Worm (Caenorhabditis elegans): Measurements from ENCODE around the gene wht-5.

The wht-5 gene

ce11 chrIV:12371879-12372278 lies 34.5 kb downstream of the wht-5 start, which contains the start of gene wdr-46 (continued):
- TF ChIP-seq rbr-2 (tag; optimal IDR thresholded peaks at IDR 0.05) = peak; percentile 71
- peak; percentile 62 for TF ChIP-seq hlh-11 (tag; optimal IDR thresholded peaks at IDR 0.05)
- TF ChIP-seq lin-13 (GFP tag; optimal IDR thresholded peaks at IDR 0.05) = peak; percentile 67
- no peak for TF ChIP-seq ceh-28 (tag; optimal IDR thresholded peaks at IDR 0.05)
- TF ChIP-seq nhr-11 (tag; optimal IDR thresholded peaks at IDR 0.05) = peak; percentile 16
- TF ChIP-seq nhr-10 (tag; optimal IDR thresholded peaks at IDR 0.05) = no peak
- peak in 1 of 2 experiments; percentile 76 for TF ChIP-seq ZK546.5 (tag; optimal IDR thresholded peaks at IDR 0.05)
- TF ChIP-seq dmd-8 (GFP tag; IDR thresholded peaks at IDR 0.05) = no peak
- no peak for TF ChIP-seq mdl-1 (tag; optimal IDR thresholded peaks at IDR 0.05)
- peak; percentile 82 for TF ChIP-seq hlh-30 (tag; optimal IDR thresholded peaks at IDR 0.05; ENCODE audit: insufficient read depth)
- no peak for TF ChIP-seq Y75B8A.6 (GFP tag; IDR thresholded peaks at IDR 0.05)
- peak; percentile 86 for TF ChIP-seq arid-1 (GFP tag; conservative IDR thresholded peaks at IDR 0.05)
- peak in 1 of 2 experiments; percentile 89 for TF ChIP-seq unc-62 (GFP tag; optimal IDR thresholded peaks at IDR 0.05 in 1 of 2)
- TF ChIP-seq unc-62 (tag; optimal IDR thresholded peaks at IDR 0.05) = no peak
- no peak for TF ChIP-seq madf-9 (GFP tag; conservative IDR thresholded peaks at IDR 0.05)
- TF ChIP-seq T20F7.1 (GFP tag; optimal IDR thresholded peaks at IDR 0.05) = no peak
- TF ChIP-seq aha-1 (tag) = peak; percentile 93
- peak; percentile 99 for TF ChIP-seq dpl-1 (GFP tag; optimal IDR thresholded peaks at IDR 0.05)
- TF ChIP-seq snpc-1.2 (GFP tag; IDR thresholded peaks at IDR 0.05) = peak; percentile 65; the same call in 1 of the 2 replicates
- TF ChIP-seq nhr-28 (tag; optimal IDR thresholded peaks at IDR 0.05) = peak; percentile 50
- peak; percentile 7 for TF ChIP-seq cey-2 (tag; optimal IDR thresholded peaks at IDR 0.05; ENCODE audit: borderline replicate concordance, insufficient read depth)
- no peak for TF ChIP-seq saeg-2 (GFP tag; IDR thresholded peaks at IDR 0.05)
- no peak for TF ChIP-seq snpc-4 (tag; optimal IDR thresholded peaks at IDR 0.05)
- TF ChIP-seq R02D3.7 (tag; optimal IDR thresholded peaks at IDR 0.05) = no peak
- TF ChIP-seq ces-1 (GFP tag; optimal IDR thresholded peaks at IDR 0.05) = peak; percentile 29
- peak; percentile 30 for TF ChIP-seq zip-2 (tag; optimal IDR thresholded peaks at IDR 0.05)
- peak; percentile 20 for TF ChIP-seq jun-1 (tag; optimal IDR thresholded peaks at IDR 0.05)
- peak; percentile 78 for TF ChIP-seq dve-1 (tag; optimal IDR thresholded peaks at IDR 0.05; ENCODE audit: insufficient read depth)
- peak; percentile 91 for TF ChIP-seq mes-2 (tag; optimal IDR thresholded peaks at IDR 0.05; ENCODE audit: poor library complexity, severe bottlenecking)
- no peak for TF ChIP-seq lim-7 (GFP tag; IDR thresholded peaks at IDR 0.05)
- no peak for TF ChIP-seq skn-1 (tag; optimal IDR thresholded peaks at IDR 0.05)
- TF ChIP-seq hmg-1.1 (GFP tag; IDR thresholded peaks at IDR 0.05) = peak; percentile 74
- peak; percentile 75 for TF ChIP-seq duxl-1 (tag; optimal IDR thresholded peaks at IDR 0.05; ENCODE audit: poor library complexity)

DNA sequence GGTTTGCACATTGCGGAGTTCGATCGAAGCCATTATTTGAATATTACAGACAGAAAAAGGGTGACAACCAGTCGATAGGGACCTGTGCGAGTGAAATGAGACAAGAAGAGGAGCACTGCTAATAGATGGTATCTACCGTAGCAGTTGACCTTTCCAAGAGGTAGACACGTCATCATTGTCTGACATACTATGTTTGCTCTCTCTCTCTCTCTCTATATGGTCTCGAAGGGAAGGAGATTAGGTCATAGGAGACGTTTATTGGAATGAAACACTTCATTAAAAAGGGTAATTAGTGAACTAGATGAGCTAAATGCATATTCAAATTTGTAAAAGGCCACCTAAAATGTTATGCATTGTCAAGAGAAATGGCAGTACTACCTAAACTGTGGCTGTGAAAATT lies 38.6 kb downstream of the wht-5 start, which contains the start of gene atz-1:
Gene atz-1 (minus strand): TSS at position 101 of the 400 bp plus-strand sequence.
- TF ChIP-seq unc-62 (GFP tag; optimal IDR thresholded peaks at IDR 0.05 in 1 of 2) = peak in 1 of 2 experiments; percentile 55
- no peak for TF ChIP-seq unc-62 (tag; optimal IDR thresholded peaks at IDR 0.05)
- no peak for TF ChIP-seq T20F7.1 (GFP tag; optimal IDR thresholded peaks at IDR 0.05)
- TF ChIP-seq jun-1 (tag; optimal IDR thresholded peaks at IDR 0.05) = no peak

DNA sequence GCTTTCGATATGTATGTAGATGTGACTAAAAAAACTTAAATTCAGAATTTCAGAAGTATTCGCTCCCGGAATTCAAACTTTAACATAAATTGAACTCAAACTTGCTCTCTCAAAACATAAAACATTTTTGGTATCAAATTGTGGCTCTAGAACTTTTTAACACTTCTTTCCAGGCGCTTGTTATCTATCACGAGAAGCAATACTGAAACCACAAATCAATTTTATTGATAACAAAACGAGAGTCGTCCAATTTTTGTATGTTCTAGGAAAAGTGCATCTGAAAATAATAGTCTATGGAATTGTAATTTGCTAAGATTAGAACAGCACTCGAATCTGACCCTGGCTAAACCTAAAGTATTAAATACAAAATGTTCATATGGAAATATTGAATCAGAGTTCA lies 41.5 kb downstream of the wht-5 start:
- TF ChIP-seq nhr-28 (tag; optimal IDR thresholded peaks at IDR 0.05) (peak; percentile 28), lir-3 (tag; optimal IDR thresholded peaks at IDR 0.05) (no peak), nhr-11 (tag; optimal IDR thresholded peaks at IDR 0.05) (no peak), daf-16 (GFP tag; optimal IDR thresholded peaks at IDR 0.05) (no peak), daf-16 (tag; optimal IDR thresholded peaks at IDR 0.05) (peak; percentile 11), nhr-111 (GFP tag; optimal IDR thresholded peaks at IDR 0.05) (no peak), R02D3.7 (tag; optimal IDR thresholded peaks at IDR 0.05) (no peak), dve-1 (tag; optimal IDR thresholded peaks at IDR 0.05; ENCODE audit: insufficient read depth) (peak; percentile 50), hlh-11 (tag; optimal IDR thresholded peaks at IDR 0.05) (peak; percentile 43), ceh-62 (tag; optimal IDR thresholded peaks at IDR 0.05) (no peak), aha-1 (tag) (peak; percentile 48), pqm-1 (tag; optimal IDR thresholded peaks at IDR 0.05) (peak; percentile 75), php-3 (GFP tag; IDR thresholded peaks at IDR 0.05) (peak; percentile 52; the same call in 1 of the 2 replicates), dmd-6 (GFP tag; IDR thresholded peaks at IDR 0.05) (peak; percentile 58)

All from whole organism, L4 larva.